Worm (Caenorhabditis elegans): ENCODE results near the gene srh-193.
A peak's percentile ranks its signal among the peaks of the same experiment; 100 is the strongest.
"Not testable (repeated sequence)": the region's sequence is repeated elsewhere in the genome, so short reads cannot be mapped to it uniquely, and the experiment has no call there.

The srh-193 gene

DNA sequence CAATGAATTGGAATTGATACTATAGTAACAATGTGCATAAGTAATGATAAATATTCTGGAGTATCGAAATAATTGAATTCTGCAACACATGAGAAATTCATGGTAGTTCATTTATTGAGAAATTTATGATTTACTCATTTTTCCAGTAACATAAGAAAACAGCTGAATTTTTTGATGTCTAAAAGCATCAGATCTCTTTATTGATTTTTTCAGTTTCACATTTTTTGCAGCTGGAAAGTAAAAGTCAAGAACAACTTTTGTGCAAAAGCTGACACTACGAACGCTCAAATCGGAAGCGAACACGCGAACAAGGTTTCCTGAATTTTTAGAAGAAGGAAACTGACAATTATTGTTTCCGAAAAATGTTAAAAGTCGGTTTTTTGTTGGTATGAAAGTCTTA is at the start of gene srh-193:
Gene srh-193 (minus strand): TSS at position 101 of the 400 bp plus-strand sequence.
- not testable (repeated sequence) for TF ChIP-seq efl-1 (optimal IDR thresholded peaks at IDR 0.05)
- TF ChIP-seq efl-1 (GFP tag; optimal IDR thresholded peaks at IDR 0.05 in 1 of 2): peak in 1 of 2 experiments; percentile 71

DNA sequence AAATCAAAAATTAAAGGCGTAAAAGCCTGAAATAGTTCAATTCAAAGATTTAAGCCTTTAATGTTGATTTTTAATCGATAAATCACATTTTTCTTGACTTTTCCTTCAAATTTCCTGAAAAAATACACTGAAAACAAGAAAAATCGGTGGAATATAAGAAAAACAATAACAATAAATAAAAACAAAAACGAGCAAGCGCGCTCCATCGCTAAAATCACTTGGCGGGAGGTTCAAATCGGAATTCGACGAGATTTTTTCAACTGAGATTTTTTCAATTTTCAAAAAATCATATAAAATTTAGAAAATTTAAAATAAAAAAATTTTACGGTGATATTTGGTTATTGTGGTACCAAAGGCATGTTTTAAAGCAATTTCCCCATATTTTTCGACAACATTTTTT is 49.5 kb upstream of the srh-193 start:
- TF ChIP-seq xbp-1 (tag; optimal IDR thresholded peaks at IDR 0.05): peak; percentile 8
- TF ChIP-seq fkh-4 (tag; optimal IDR thresholded peaks at IDR 0.05; ENCODE audit: borderline replicate concordance): no peak
- peak; percentile 12 for TF ChIP-seq nhr-47 (tag; optimal IDR thresholded peaks at IDR 0.05)
- TF ChIP-seq efl-3 (GFP tag; optimal IDR thresholded peaks at IDR 0.05): no peak
- peak in 1 of 2 experiments; percentile 2 for TF ChIP-seq lsy-2 (tag; optimal IDR thresholded peaks at IDR 0.05)
- TF ChIP-seq ceh-63 (GFP tag; optimal IDR thresholded peaks at IDR 0.05): no peak
- TF ChIP-seq nhr-85 (tag): no peak
- no peak for TF ChIP-seq ces-1 (GFP tag; optimal IDR thresholded peaks at IDR 0.05)
- TF ChIP-seq zip-4 (GFP tag; optimal IDR thresholded peaks at IDR 0.05): no peak
- TF ChIP-seq sup-37 (GFP tag; optimal IDR thresholded peaks at IDR 0.05): no peak
- TF ChIP-seq nhr-71 (tag; optimal IDR thresholded peaks at IDR 0.05): peak; percentile 3
- no peak for TF ChIP-seq nhr-237 (tag; optimal IDR thresholded peaks at IDR 0.05)
- no peak for TF ChIP-seq unc-62 (GFP tag; optimal IDR thresholded peaks at IDR 0.05)
- no peak for TF ChIP-seq pqm-1 (tag; optimal IDR thresholded peaks at IDR 0.05)
- TF ChIP-seq elt-3 (tag; optimal IDR thresholded peaks at IDR 0.05): no peak
- no peak for TF ChIP-seq lir-3 (tag; optimal IDR thresholded peaks at IDR 0.05; ENCODE audit: poor library complexity)
- no peak for TF ChIP-seq hlh-17 (GFP tag; optimal IDR thresholded peaks at IDR 0.05; ENCODE audit: borderline replicate concordance)
- peak; percentile 35 to 80 (median 53) for TF ChIP-seq dpl-1 (GFP tag; optimal IDR thresholded peaks at IDR 0.05)
- TF ChIP-seq mep-1 (tag; optimal IDR thresholded peaks at IDR 0.05): no peak
- no peak for TF ChIP-seq egl-13 (tag; optimal IDR thresholded peaks at IDR 0.05)
- peak; percentile 60 to 68 for TF ChIP-seq lin-35 (GFP tag; optimal IDR thresholded peaks at IDR 0.05)
- TF ChIP-seq ceh-88 (GFP tag; IDR thresholded peaks at IDR 0.05): no peak
- TF ChIP-seq snu-23 (GFP tag; optimal IDR thresholded peaks at IDR 0.05): no peak
- no peak for TF ChIP-seq C34B4.2 (tag; optimal IDR thresholded peaks at IDR 0.05)
- TF ChIP-seq efl-1 (optimal IDR thresholded peaks at IDR 0.05): peak; percentile 81 to 86
- peak; percentile 85 to 98 for TF ChIP-seq efl-1 (GFP tag; optimal IDR thresholded peaks at IDR 0.05 in 1 of 2)

DNA sequence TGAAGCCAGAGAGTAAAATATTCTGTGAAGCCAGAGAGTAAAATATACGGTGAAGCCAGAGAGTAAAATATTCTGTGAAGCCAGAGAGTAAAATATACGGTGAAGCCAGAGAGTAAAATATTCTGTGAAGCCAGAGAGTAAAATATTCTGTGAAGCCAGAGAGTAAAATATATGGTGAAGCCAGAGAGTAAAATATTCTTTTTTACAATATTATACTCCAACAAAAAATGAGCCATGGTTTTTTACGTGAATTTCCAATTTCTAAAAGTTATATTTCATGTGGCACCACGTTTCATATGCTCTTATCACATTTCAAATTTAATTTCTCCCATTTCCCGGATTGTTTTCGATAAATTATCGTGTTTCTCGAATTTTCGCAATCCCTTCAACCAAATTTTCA is 46.5 kb upstream of the srh-193 start, which contains the start of gene irld-1:
Gene irld-1 (plus strand): TSS at position 301 of the 400 bp plus-strand sequence.
- not testable (repeated sequence) for TF ChIP-seq hpl-2 (GFP tag; optimal IDR thresholded peaks at IDR 0.05); skn-1 (tag; optimal IDR thresholded peaks at IDR 0.05); efl-3 (GFP tag; optimal IDR thresholded peaks at IDR 0.05)

DNA sequence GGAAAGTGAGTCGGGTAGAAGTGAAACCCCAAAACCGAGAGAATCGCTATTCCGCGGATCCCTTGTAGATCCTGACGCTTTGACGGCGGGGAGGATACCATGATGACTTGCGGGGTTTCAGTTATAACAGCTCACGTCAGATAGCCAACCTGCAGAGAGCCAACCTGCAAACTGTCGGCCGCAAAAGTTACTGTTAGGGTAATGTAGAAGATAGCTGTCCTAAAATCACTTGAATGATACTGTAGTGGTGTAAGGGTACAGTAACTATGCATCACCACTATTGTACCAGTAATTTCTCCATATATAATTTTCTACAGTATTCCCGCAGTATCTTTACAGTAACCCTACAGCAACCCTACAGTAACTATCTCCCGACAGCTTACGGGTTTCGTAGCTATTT is 42.5 kb upstream of the srh-193 start, which contains the start of gene oac-12:
Gene oac-12 (minus strand): TSS at position 101 of the 400 bp plus-strand sequence.
- TF ChIP-seq tlp-1 (tag; optimal IDR thresholded peaks at IDR 0.05) (no peak), unc-30 (tag; optimal IDR thresholded peaks at IDR 0.05) (no peak), lin-39 (tag; optimal IDR thresholded peaks at IDR 0.05) (no peak), nhr-85 (tag) (peak; percentile 2), egl-13 (tag; optimal IDR thresholded peaks at IDR 0.05) (no peak), lin-35 (GFP tag; optimal IDR thresholded peaks at IDR 0.05) (no peak)

DNA sequence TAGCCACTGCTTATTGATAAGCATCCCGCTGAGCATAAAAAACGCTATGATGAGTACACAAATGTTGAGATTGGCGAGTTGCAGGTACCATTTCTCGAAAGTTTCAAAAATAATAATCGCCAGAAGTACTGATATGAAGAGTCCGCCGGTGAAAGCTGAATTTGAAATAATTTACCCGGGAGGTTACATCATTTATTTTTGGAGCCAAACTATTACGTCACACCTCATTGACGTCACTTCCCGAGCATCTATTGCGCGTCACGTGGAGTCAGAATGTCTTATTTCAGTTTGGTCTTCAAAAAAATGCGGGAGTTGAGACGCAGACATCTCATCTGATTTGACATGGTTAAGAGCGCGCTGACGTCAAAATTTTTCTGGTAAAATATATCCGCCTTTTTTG is 40.8 kb upstream of the srh-193 start:
- TF ChIP-seq sptf-1 (tag; optimal IDR thresholded peaks at IDR 0.05) (no peak), fkh-10 (GFP tag; optimal IDR thresholded peaks at IDR 0.05) (no peak), C16A3.4 (tag; optimal IDR thresholded peaks at IDR 0.05) (no peak), C04F5.9 (tag; optimal IDR thresholded peaks at IDR 0.05) (no peak), nhr-47 (tag; optimal IDR thresholded peaks at IDR 0.05) (no peak), lin-13 (GFP tag; optimal IDR thresholded peaks at IDR 0.05) (no peak), zip-4 (GFP tag; optimal IDR thresholded peaks at IDR 0.05) (no peak), xbp-1 (tag; optimal IDR thresholded peaks at IDR 0.05) (no peak), efl-3 (GFP tag; optimal IDR thresholded peaks at IDR 0.05) (no peak)

Measured in whole organism, L1 larva.